Fruit fly (Drosophila melanogaster) whole organism, embryonic: Measurements from ENCODE around the gene borr.
A peak's percentile ranks its signal among the peaks of the same experiment; 100 is the strongest.

Experiments used
- BtbVII ChIP-seq: fragments of 200-800 bp; sonication (Bioruptor generic); optimal IDR thresholded peaks from 3 replicates; lab custom pipeline; 2017; ENCODE audit warnings: missing biosample characterization, mild to moderate bottlenecking, missing genetic modification characterization
- Bteb2 ChIP-seq: fragments of 200-800 bp; sonication (Bioruptor generic); optimal IDR thresholded peaks from 2 replicates; lab custom pipeline; 2016; ENCODE audit warnings: missing biosample characterization, missing genetic modification characterization
- CG10267 ChIP-seq: fragments of 200-800 bp; sonication (Bioruptor generic); optimal IDR thresholded peaks from 2 replicates; lab custom pipeline; 2018; ENCODE audit warnings: missing biosample characterization, mild to moderate bottlenecking, missing genetic modification characterization, moderate library complexity
- CG10321 ChIP-seq: fragments of 200-800 bp; sonication (Bioruptor generic); IDR thresholded peaks from 2 replicates; pipeline ENCODE4 v1.3.6; 2022; ENCODE audit warnings: missing biosample characterization, missing genetic modification characterization
- CG10431 ChIP-seq: fragments of 200-800 bp; sonication (Bioruptor generic); optimal IDR thresholded peaks from 3 replicates; lab custom pipeline; 2018; ENCODE audit warnings: missing biosample characterization, mild to moderate bottlenecking, missing genetic modification characterization
- CG10979 ChIP-seq: fragments of 200-800 bp; sonication (Bioruptor generic); optimal IDR thresholded peaks from 2 replicates; lab custom pipeline; 2018; ENCODE audit warnings: missing biosample characterization, mild to moderate bottlenecking, missing genetic modification characterization, moderate library complexity
- CG11695 ChIP-seq: fragments of 200-800 bp; sonication (Bioruptor generic); IDR thresholded peaks from 3 replicates; pipeline ENCODE4 v1.3.6; 2022; ENCODE audit warnings: missing biosample characterization, missing genetic modification characterization
- CG11696 ChIP-seq: fragments of 200-800 bp; sonication (Bioruptor generic); IDR thresholded peaks from 2 replicates; pipeline ENCODE4 v1.3.6; 2022; ENCODE audit warnings: missing biosample characterization, missing genetic modification characterization
- CG12155 ChIP-seq: fragments of 200-800 bp; sonication (Bioruptor generic); optimal IDR thresholded peaks from 3 replicates; lab custom pipeline; 2016; ENCODE audit warnings: missing biosample characterization, missing genetic modification characterization
- CG15514 ChIP-seq: fragments of 200-800 bp; sonication (Bioruptor generic); optimal IDR thresholded peaks from 3 replicates; lab custom pipeline; 2017; ENCODE audit warnings: missing biosample characterization, missing genetic modification characterization, mild to moderate bottlenecking, moderate library complexity, missing genetic modification reagents
- CG17186 ChIP-seq: fragments of 200-800 bp; sonication (Bioruptor generic); optimal IDR thresholded peaks from 3 replicates; lab custom pipeline; 2017; ENCODE audit warnings: missing biosample characterization, missing genetic modification reagents, missing genetic modification characterization
- CG17361 ChIP-seq: fragments of 200-800 bp; sonication (Bioruptor generic); IDR thresholded peaks from 3 replicates; pipeline ENCODE4 v1.3.6; 2022; ENCODE audit warnings: missing biosample characterization, missing genetic modification characterization
- CG17385 ChIP-seq: fragments of 200-800 bp; sonication (Bioruptor generic); optimal IDR thresholded peaks from 3 replicates; lab custom pipeline; 2018; ENCODE audit warnings: missing biosample characterization, mild to moderate bottlenecking, missing genetic modification characterization
- CG17802 ChIP-seq: fragments of 200-800 bp; sonication (Bioruptor generic); optimal IDR thresholded peaks from 2 replicates; lab custom pipeline; 2018; ENCODE audit warnings: missing biosample characterization, mild to moderate bottlenecking, missing genetic modification characterization, moderate library complexity
- CG2116 ChIP-seq: fragments of 200-800 bp; sonication (Bioruptor generic); optimal IDR thresholded peaks from 3 replicates; lab custom pipeline; 2018; ENCODE audit warnings: missing biosample characterization, mild to moderate bottlenecking, missing genetic modification characterization
- CG2889 ChIP-seq: fragments of 200-800 bp; sonication (Bioruptor generic); IDR thresholded peaks from 3 replicates; pipeline ENCODE4 v1.3.6; 2022; ENCODE audit warnings: missing biosample characterization, missing genetic modification characterization
- CG31224 ChIP-seq: fragments of 200-800 bp; sonication (Bioruptor generic); IDR thresholded peaks from 2 replicates; pipeline ENCODE4 v1.3.6; 2022; ENCODE audit warnings: missing biosample characterization, missing genetic modification characterization
- CG4328 ChIP-seq: fragments of 200-800 bp; sonication (Bioruptor generic); optimal IDR thresholded peaks from 3 replicates; lab custom pipeline; 2017; ENCODE audit warnings: missing biosample characterization, missing genetic modification reagents, missing genetic modification characterization
- CG5245 ChIP-seq: fragments of 200-800 bp; sonication (Bioruptor generic); optimal IDR thresholded peaks from 3 replicates; lab custom pipeline; 2016; ENCODE audit warnings: missing biosample characterization, missing genetic modification characterization
- CG6175 ChIP-seq: fragments of 200-800 bp; sonication (Bioruptor generic); IDR thresholded peaks from 3 replicates; pipeline ENCODE4 v1.3.6; 2022; ENCODE audit warnings: missing biosample characterization, missing genetic modification characterization
- CG6689 ChIP-seq: fragments of 200-800 bp; sonication (Bioruptor generic); IDR thresholded peaks from 2 replicates; pipeline ENCODE4 v1.3.6; 2022; ENCODE audit warnings: missing biosample characterization, missing genetic modification characterization
- CG7987 ChIP-seq: fragments of 200-800 bp; sonication (Bioruptor generic); optimal IDR thresholded peaks from 2 replicates; lab custom pipeline; 2018; ENCODE audit warnings: missing biosample characterization, mild to moderate bottlenecking, missing genetic modification characterization, moderate library complexity
- CG8944 ChIP-seq: fragments of 200-800 bp; sonication (Bioruptor generic); optimal IDR thresholded peaks from 3 replicates; lab custom pipeline; 2016; ENCODE audit warnings: missing biosample characterization, missing genetic modification characterization
- CG9727 ChIP-seq: fragments of 200-800 bp; sonication (Bioruptor generic); optimal IDR thresholded peaks from 3 replicates; lab custom pipeline; 2017; ENCODE audit warnings: missing biosample characterization, mild to moderate bottlenecking, missing genetic modification characterization
- CTCF ChIP-seq: fragments of 200-800 bp; sonication (Bioruptor generic); optimal IDR thresholded peaks from 2 replicates; lab custom pipeline; 2017; ENCODE audit warnings: missing biosample characterization, mild to moderate bottlenecking, missing genetic modification characterization, moderate library complexity
- D19B ChIP-seq: fragments of 200-800 bp; sonication (Bioruptor generic); optimal IDR thresholded peaks from 2 replicates; lab custom pipeline; 2017; ENCODE audit warnings: missing biosample characterization, mild to moderate bottlenecking, missing genetic modification characterization
- Eip74EF ChIP-seq, 2 experiments: fragments of 200-800 bp in 1 of 2; fragments of >200 bp in 1 of 2; sonication (Bioruptor generic) in 1 of 2; optimal IDR thresholded peaks; 2 replicates each; lab custom pipeline; 2017 to 2019; ENCODE audit warnings: missing biosample characterization in 2 of 2, missing genetic modification characterization in 2 of 2, mild to moderate bottlenecking in 1 of 2, moderate library complexity in 1 of 2
- Hand ChIP-seq: fragments of 200-800 bp; sonication (Bioruptor generic); optimal IDR thresholded peaks from 2 replicates; lab custom pipeline; 2017; ENCODE audit warnings: mild to moderate bottlenecking, missing biosample characterization, missing genetic modification reagents, missing genetic modification characterization
- Hmx ChIP-seq: fragments of 200-800 bp; sonication (Bioruptor generic); optimal IDR thresholded peaks from 2 replicates; lab custom pipeline; 2016; ENCODE audit warnings: missing biosample characterization, missing genetic modification characterization
- Hr39 ChIP-seq: fragments of >200 bp; optimal IDR thresholded peaks from 2 replicates; lab custom pipeline; 2017
- Lhr ChIP-seq: fragments of 200-800 bp; sonication (Bioruptor generic); optimal IDR thresholded peaks from 3 replicates; lab custom pipeline; 2017; ENCODE audit warnings: mild to moderate bottlenecking, missing biosample characterization, missing genetic modification reagents, missing genetic modification characterization
- Sin3A ChIP-seq: fragments of >200 bp; optimal IDR thresholded peaks from 2 replicates; lab custom pipeline; 2018
- Sry-δ ChIP-seq: fragments of 200-800 bp; sonication (Bioruptor generic); optimal IDR thresholded peaks from 2 replicates; lab custom pipeline; 2016; ENCODE audit warnings: missing biosample characterization, missing genetic modification characterization
- Usf ChIP-seq: fragments of 200-800 bp; sonication (Bioruptor generic); optimal IDR thresholded peaks from 2 replicates; lab custom pipeline; 2017; ENCODE audit warnings: missing genotype, missing biosample characterization, missing genetic modification characterization
- cato ChIP-seq: fragments of 200-800 bp; sonication (Bioruptor generic); optimal IDR thresholded peaks from 2 replicates; lab custom pipeline; 2016; ENCODE audit warnings: missing biosample characterization, missing genetic modification characterization, borderline replicate concordance
- crol ChIP-seq: fragments of 200-800 bp; sonication (Bioruptor generic); IDR thresholded peaks from 2 replicates; pipeline ENCODE4 v1.3.6; 2022; ENCODE audit warnings: missing biosample characterization, missing genetic modification characterization
- dmrt99B ChIP-seq: fragments of 200-800 bp; sonication (Bioruptor generic); optimal IDR thresholded peaks from 2 replicates; lab custom pipeline; 2018; ENCODE audit warnings: missing biosample characterization, mild to moderate bottlenecking, missing genetic modification characterization, moderate library complexity
- dpn ChIP-seq, 2 experiments: fragments of 200-800 bp; sonication (Bioruptor generic); optimal IDR thresholded peaks; 3 replicates each; lab custom pipeline; 2016; ENCODE audit warnings: missing biosample characterization in 2 of 2, missing genetic modification characterization in 2 of 2
- ewg ChIP-seq: fragments of 200-800 bp; sonication (Bioruptor generic); optimal IDR thresholded peaks from 3 replicates; lab custom pipeline; 2017; ENCODE audit warnings: mild to moderate bottlenecking, missing biosample characterization, missing genetic modification reagents, missing genetic modification characterization
- exex ChIP-seq: fragments of 200-800 bp; sonication (Bioruptor generic); optimal IDR thresholded peaks from 4 replicates; lab custom pipeline; 2018; ENCODE audit warnings: missing biosample characterization, mild to moderate bottlenecking, missing genetic modification characterization, moderate library complexity
- fd96Cb ChIP-seq: fragments of 200-800 bp; sonication (Bioruptor generic); optimal IDR thresholded peaks from 2 replicates; lab custom pipeline; 2018; ENCODE audit warnings: missing biosample characterization, mild to moderate bottlenecking, missing genetic modification characterization, moderate library complexity
- gfzf ChIP-seq: fragments of 200-800 bp; sonication (Bioruptor generic); optimal IDR thresholded peaks from 2 replicates; lab custom pipeline; 2016; ENCODE audit warnings: missing biosample characterization, mild to moderate bottlenecking, missing genetic modification characterization, moderate library complexity
- lmd ChIP-seq: fragments of 200-800 bp; sonication (Bioruptor generic); IDR thresholded peaks from 2 replicates; pipeline ENCODE4 v1.3.6; 2022; ENCODE audit warnings: missing biosample characterization, missing genetic modification characterization
- otp ChIP-seq: fragments of 200-800 bp; sonication (Bioruptor generic); IDR thresholded peaks from 3 replicates; pipeline ENCODE4, ENCODE4 v1.3.6; 2022; ENCODE audit warnings: missing biosample characterization, missing genetic modification characterization
- p53 ChIP-seq: fragments of 200-800 bp; sonication (Bioruptor generic); optimal IDR thresholded peaks from 2 replicates; lab custom pipeline; 2016; ENCODE audit warnings: missing biosample characterization, missing genetic modification characterization
- prd ChIP-seq, 3 experiments: fragments of >200 bp in 2 of 3; fragments of 200-800 bp in 1 of 3; sonication (Bioruptor generic) in 1 of 3; optimal IDR thresholded peaks in 2 of 3; IDR thresholded peaks in 1 of 3; 2 replicates in 2 of 3; 3 replicates in 1 of 3; pipeline versions ENCODE4 v1.3.6 to Lab custom; 2017 to 2022; ENCODE audit warnings: missing biosample characterization in 1 of 3, missing genetic modification characterization in 1 of 3
- sc ChIP-seq, 3 experiments: fragments of >200 bp in 2 of 3; fragments of 200-800 bp in 1 of 3; sonication (Bioruptor generic) in 1 of 3; optimal IDR thresholded peaks; 2 replicates in 2 of 3; 3 replicates in 1 of 3; lab custom pipeline; 2017; ENCODE audit warnings: mild to moderate bottlenecking in 1 of 3, missing biosample characterization in 1 of 3, missing genetic modification characterization in 1 of 3, missing genetic modification reagents in 1 of 3
- sima ChIP-seq: fragments of 200-800 bp; sonication (Bioruptor generic); optimal IDR thresholded peaks from 2 replicates; lab custom pipeline; 2016; ENCODE audit warnings: missing biosample characterization, missing genetic modification characterization
- wek ChIP-seq: fragments of 200-800 bp; sonication (Bioruptor generic); optimal IDR thresholded peaks from 3 replicates; lab custom pipeline; 2018; ENCODE audit warnings: missing biosample characterization, mild to moderate bottlenecking, missing genetic modification characterization, moderate library complexity
- wor ChIP-seq: fragments of 200-800 bp; sonication (Bioruptor generic); IDR thresholded peaks from 2 replicates; pipeline ENCODE4 v1.3.6; 2022; ENCODE audit warnings: missing biosample characterization, missing genetic modification characterization
- zen ChIP-seq: fragments of 200-800 bp; sonication (Bioruptor generic); optimal IDR thresholded peaks from 3 replicates; lab custom pipeline; 2018; ENCODE audit warnings: missing biosample characterization, mild to moderate bottlenecking, missing genetic modification characterization, moderate library complexity

Gene borr

dm6 chr2L:9205133-9205615 lies 47.7 kb downstream of the borr start (continued):
- TF ChIP-seq Hmx (GFP tag; lab: Kevin White, UChicago) = no peak
- TF ChIP-seq Bteb2 (GFP tag; lab: Kevin White, UChicago) = no peak
- no peak for TF ChIP-seq CG10267 (tag; lab: Kevin White, UChicago)
- TF ChIP-seq cato (GFP tag; lab: Kevin White, UChicago) = no peak
- TF ChIP-seq CG8944 = no peak
- TF ChIP-seq ewg (GFP tag; lab: Kevin White, UChicago) = no peak
- no peak for TF ChIP-seq dmrt99B (tag; lab: Kevin White, UChicago)
- no peak for TF ChIP-seq gfzf (GFP tag; lab: Kevin White, UChicago)
- no peak for TF ChIP-seq Sry-δ (GFP tag; lab: Kevin White, UChicago)
- TF ChIP-seq CTCF (GFP tag; lab: Kevin White, UChicago) = no peak
- TF ChIP-seq CG17361 = no peak
- TF ChIP-seq D19B (GFP tag; lab: Kevin White, UChicago) = no peak
- peak; percentile 36; the same call in 1 of the 3 replicates for TF ChIP-seq CG11695 (GFP tag; lab: Robert Waterston, UW)
- TF ChIP-seq CG17385 (GFP tag; lab: Kevin White, UChicago) = peak; percentile 64
- no peak for TF ChIP-seq fd96Cb (tag; lab: Kevin White, UChicago)
- TF ChIP-seq zen (tag; lab: Kevin White, UChicago) = no peak
- no peak for TF ChIP-seq CG15514 (GFP tag; lab: Kevin White, UChicago)
- peak; percentile 33 for TF ChIP-seq Hand (GFP tag; lab: Kevin White, UChicago)
- TF ChIP-seq prd (optimal IDR thresholded peaks at IDR 0.05; lab: Kevin White, UChicago) = no peak
- no peak for TF ChIP-seq prd (GFP tag; IDR thresholded peaks at IDR 0.05; lab: Robert Waterston, UW)
- TF ChIP-seq wor = no peak
- TF ChIP-seq Sin3A (lab: Kevin White, UChicago) = no peak
- TF ChIP-seq exex (tag; lab: Kevin White, UChicago) = peak; percentile 42
- no peak for TF ChIP-seq CG10431
- no peak for TF ChIP-seq CG31224 (GFP tag; lab: Robert Waterston, UW)
- TF ChIP-seq p53 (GFP tag; lab: Kevin White, UChicago) = no peak
- TF ChIP-seq CG6689 = 0 out of 2 replicates have a peak, but pooled peaks have one; percentile 7
- no peak for TF ChIP-seq CG11696 (GFP tag; lab: Robert Waterston, UW)
- TF ChIP-seq CG12155 = no peak
- TF ChIP-seq crol (GFP tag; lab: Robert Waterston, UW) = no peak
- TF ChIP-seq CG4328 (GFP tag; lab: Kevin White, UChicago) = no peak
- TF ChIP-seq CG2889 (GFP tag; lab: Robert Waterston, UW) = no peak
- TF ChIP-seq Lhr = no peak
- no peak for TF ChIP-seq Hr39 (lab: Kevin White, UChicago)
- no peak for TF ChIP-seq lmd (GFP tag; lab: Robert Waterston, UW)
- no peak; the same call in 1 of the 2 replicates for TF ChIP-seq CG10321 (GFP tag; lab: Robert Waterston, UW)
- no peak for TF ChIP-seq sima (GFP tag; lab: Kevin White, UChicago)
- no peak for TF ChIP-seq CG5245
- TF ChIP-seq sc (optimal IDR thresholded peaks at IDR 0.05; lab: Kevin White, UChicago) = no peak
- TF ChIP-seq sc (GFP tag; optimal IDR thresholded peaks at IDR 0.05; lab: Kevin White, UChicago) = no peak
- TF ChIP-seq wek (GFP tag; lab: Kevin White, UChicago) = no peak
- TF ChIP-seq CG2116 (GFP tag; lab: Kevin White, UChicago) = no peak
- TF ChIP-seq BtbVII (GFP tag; lab: Kevin White, UChicago) = peak; percentile 47
- TF ChIP-seq CG7987 (GFP tag; lab: Kevin White, UChicago) = no peak
- no peak for TF ChIP-seq CG6175 (GFP tag; lab: Robert Waterston, UW)
- TF ChIP-seq CG10979 (tag; lab: Kevin White, UChicago) = no peak
- TF ChIP-seq CG9727 (GFP tag; lab: Kevin White, UChicago) = no peak
- TF ChIP-seq Usf (GFP tag; lab: Kevin White, UChicago) = no peak
- 0 out of 3 replicates have a peak, but pooled peaks have one; percentile 31 for TF ChIP-seq otp
- TF ChIP-seq CG17802 (tag; lab: Kevin White, UChicago) = no peak
- TF ChIP-seq Eip74EF (GFP tag; optimal IDR thresholded peaks at IDR 0.05; lab: Kevin White, UChicago) = no peak
- no peak for TF ChIP-seq CG17186 (GFP tag; lab: Kevin White, UChicago)
- TF ChIP-seq dpn (GFP tag; optimal IDR thresholded peaks at IDR 0.05; lab: Kevin White, UChicago) = no peak
